Worm (Caenorhabditis elegans) whole organism, L3 larva: Measurements from ENCODE around the gene srh-92.

Source experiments
- R02D3.7 ChIP-seq: fragments of 150-350 bp; optimal IDR thresholded peaks from 2 replicates; lab custom pipeline; 2014; ENCODE audit warnings: missing biosample characterization, missing genetic modification characterization
- aly-2 ChIP-seq: fragments of 150-350 bp; optimal IDR thresholded peaks from 2 replicates; lab custom pipeline; 2014; ENCODE audit warnings: missing biosample characterization, missing genetic modification characterization
- ama-1 ChIP-seq: fragments of 150-350 bp; optimal IDR thresholded peaks from 2 replicates; lab custom pipeline; 2018
- ceh-82 ChIP-seq: fragments of 150-350 bp; optimal IDR thresholded peaks from 2 replicates; lab custom pipeline; 2014; ENCODE audit warnings: missing biosample characterization, missing genetic modification characterization
- ceh-9 ChIP-seq: sonication (generic microtip); optimal IDR thresholded peaks from 2 replicates; lab custom pipeline; 2018; ENCODE audit warnings: missing biosample characterization, missing genetic modification characterization
- daf-12 ChIP-seq: fragments of 150-350 bp; optimal IDR thresholded peaks from 2 replicates; lab custom pipeline; 2014; ENCODE audit warnings: missing biosample characterization, missing genetic modification reagents, missing genetic modification characterization
- elt-1 ChIP-seq: fragments of 150-350 bp; optimal IDR thresholded peaks from 2 replicates; lab custom pipeline; 2014; ENCODE audit warnings: missing biosample characterization, missing genetic modification characterization
- elt-2 ChIP-seq: sonication (generic microtip); optimal IDR thresholded peaks from 2 replicates; lab custom pipeline; 2016; ENCODE audit warnings: missing genetic modification reagents, mild to moderate bottlenecking, missing genetic modification characterization, missing compliant biosample characterization
- fkh-10 ChIP-seq: sonication (generic microtip); optimal IDR thresholded peaks from 2 replicates; lab custom pipeline; 2017; ENCODE audit warnings: missing biosample characterization, missing genetic modification reagents, missing genetic modification characterization
- fkh-2 ChIP-seq: fragments of 150-350 bp; optimal IDR thresholded peaks from 2 replicates; lab custom pipeline; 2014; ENCODE audit warnings: missing biosample characterization, missing genetic modification reagents, missing genetic modification characterization
- fos-1 ChIP-seq: fragments of 150-350 bp; optimal IDR thresholded peaks from 2 replicates; lab custom pipeline; 2014; ENCODE audit warnings: missing biosample characterization, missing genetic modification characterization
- hmg-11 ChIP-seq: sonication (generic microtip); optimal IDR thresholded peaks from 2 replicates; lab custom pipeline; 2016; ENCODE audit warnings: missing genetic modification characterization, missing compliant biosample characterization
- jun-1 ChIP-seq: fragments of 150-350 bp; optimal IDR thresholded peaks from 2 replicates; lab custom pipeline; 2014; ENCODE audit warnings: missing biosample characterization, missing genetic modification reagents, missing genetic modification characterization
- lin-15B ChIP-seq: fragments of 150-350 bp; optimal IDR thresholded peaks from 2 replicates; lab custom pipeline; 2014; ENCODE audit warnings: missing biosample characterization, missing genetic modification characterization
- lsy-12 ChIP-seq: sonication (generic microtip); optimal IDR thresholded peaks from 2 replicates; lab custom pipeline; 2016; ENCODE audit warnings: mild to moderate bottlenecking, missing genetic modification characterization, missing compliant biosample characterization
- mdl-1 ChIP-seq: fragments of 150-350 bp; optimal IDR thresholded peaks from 2 replicates; lab custom pipeline; 2014; ENCODE audit warnings: missing biosample characterization, missing genetic modification characterization
- mml-1 ChIP-seq: fragments of 150-350 bp; sonication (generic microtip); optimal IDR thresholded peaks from 3 replicates; lab custom pipeline; 2014; ENCODE audit warnings: missing biosample characterization, missing genetic modification characterization
- nhr-12 ChIP-seq: fragments of 150-350 bp; optimal IDR thresholded peaks from 2 replicates; lab custom pipeline; 2014; ENCODE audit warnings: missing biosample characterization, missing genetic modification characterization
- nhr-23 ChIP-seq: fragments of 150-350 bp; optimal IDR thresholded peaks from 2 replicates; lab custom pipeline; 2014; ENCODE audit warnings: missing biosample characterization, missing genetic modification reagents, missing genetic modification characterization
- nhr-237 ChIP-seq: fragments of 150-350 bp; optimal IDR thresholded peaks from 2 replicates; lab custom pipeline; 2014; ENCODE audit warnings: missing biosample characterization, missing genetic modification characterization
- nhr-25 ChIP-seq: sonication (generic microtip); optimal IDR thresholded peaks from 2 replicates; lab custom pipeline; 2017; ENCODE audit warnings: missing biosample characterization, missing genetic modification characterization
- nhr-28 ChIP-seq: fragments of 150-350 bp; optimal IDR thresholded peaks from 2 replicates; lab custom pipeline; 2014; ENCODE audit warnings: missing biosample characterization, missing genetic modification characterization
- nhr-43 ChIP-seq: sonication (generic microtip); optimal IDR thresholded peaks from 2 replicates; lab custom pipeline; 2016; ENCODE audit warnings: mild to moderate bottlenecking, missing genetic modification characterization, missing compliant biosample characterization; ENCODE audit not compliant: poor library complexity, severe bottlenecking
- nhr-67 ChIP-seq: fragments of 150-350 bp; optimal IDR thresholded peaks from 2 replicates; lab custom pipeline; 2014; ENCODE audit warnings: missing biosample characterization, missing genetic modification characterization
- pha-4 ChIP-seq: fragments of 150-350 bp; optimal IDR thresholded peaks from 2 replicates; lab custom pipeline; 2014; ENCODE audit warnings: missing biosample characterization, missing genetic modification reagents, missing genetic modification characterization
- sea-2 ChIP-seq: fragments of 150-350 bp; sonication (generic microtip); optimal IDR thresholded peaks from 4 replicates; lab custom pipeline; 2014; ENCODE audit warnings: missing biosample characterization, missing genetic modification reagents, missing genetic modification characterization
- skn-1 ChIP-seq: fragments of 150-350 bp; optimal IDR thresholded peaks from 2 replicates; lab custom pipeline; 2014; ENCODE audit warnings: missing biosample characterization, missing genetic modification characterization
- tbx-2 ChIP-seq: sonication (generic microtip); optimal IDR thresholded peaks from 2 replicates; lab custom pipeline; 2016; ENCODE audit warnings: mild to moderate bottlenecking, missing genetic modification characterization, missing compliant biosample characterization
- unc-62 ChIP-seq: fragments of 150-350 bp; sonication (generic microtip); optimal IDR thresholded peaks from 4 replicates; lab custom pipeline; 2014; ENCODE audit warnings: missing biosample characterization, missing genetic modification reagents, missing genetic modification characterization
- zag-1 ChIP-seq: fragments of 150-350 bp; optimal IDR thresholded peaks from 2 replicates; lab custom pipeline; 2014; ENCODE audit warnings: missing biosample characterization, missing genetic modification characterization
- ztf-11 ChIP-seq: fragments of 150-350 bp; optimal IDR thresholded peaks from 2 replicates; lab custom pipeline; 2014; ENCODE audit warnings: missing biosample characterization, missing genetic modification characterization

srh-92 gene

DNA sequence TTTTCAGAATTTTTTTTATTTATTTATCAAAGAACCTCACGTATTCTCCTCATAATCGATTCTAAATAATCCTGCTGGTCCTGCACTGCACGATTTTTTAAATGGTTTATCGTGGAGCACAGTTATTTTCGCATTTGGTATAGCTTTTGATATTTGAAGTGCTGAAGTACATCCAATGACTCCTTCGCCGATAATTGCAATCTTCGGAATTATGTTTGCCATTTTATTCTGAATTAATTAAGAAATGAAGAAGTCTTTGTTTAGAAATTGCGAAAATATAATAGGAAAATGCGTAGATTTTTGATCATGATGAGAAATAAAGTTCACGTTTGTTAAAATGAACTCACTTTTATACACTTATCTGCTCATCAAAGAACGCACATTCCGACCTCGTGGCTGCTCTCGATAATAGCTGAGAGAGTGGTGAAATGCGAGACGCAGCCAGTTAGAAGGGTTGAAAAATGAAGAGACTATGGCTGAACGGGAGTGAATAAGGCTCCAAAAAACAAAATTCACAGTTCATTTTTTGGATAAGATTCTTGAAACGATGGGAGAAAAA is 25.9 kb downstream of the srh-92 start (continued):
- TF ChIP-seq daf-12 (tag; lab: Kevin White, UChicago) (no peak), mml-1 (tag; lab: Kevin White, UChicago) (no peak), skn-1 (tag; lab: Kevin White, UChicago) (peak; percentile 62), nhr-43 (tag; lab: Kevin White, UChicago) (no peak), nhr-25 (tag; lab: Kevin White, UChicago) (no peak)

ce11 chrV:7432441-7433146 is 28.2 kb downstream of the srh-92 start:
- TF ChIP-seq elt-2 (tag; lab: Kevin White, UChicago) = peak; percentile 42
- TF ChIP-seq ceh-82 (tag; lab: Kevin White, UChicago) = no peak
- TF ChIP-seq nhr-23 = peak; percentile 6
- peak; percentile 76 for TF ChIP-seq ama-1
- TF ChIP-seq lsy-12 = peak; percentile 24
- no peak for TF ChIP-seq tbx-2 (tag; lab: Kevin White, UChicago)
- peak; percentile 70 for TF ChIP-seq nhr-43 (tag; lab: Kevin White, UChicago)
- TF ChIP-seq, all 47 proteins: peak for 5

ce11 chrV:7431016-7431415 is 29.8 kb downstream of the srh-92 start, which contains the start of gene srw-71:
Gene srw-71 (minus strand): TSS chrV:7431116.
- TF ChIP-seq nhr-43 (tag; lab: Kevin White, UChicago) (no peak), elt-2 (tag; lab: Kevin White, UChicago) (no peak), fos-1 (tag; lab: Kevin White, UChicago) (no peak), nhr-237 (no peak), elt-1 (tag; lab: Kevin White, UChicago) (no peak), nhr-23 (no peak)
- TF ChIP-seq, all 47 proteins: peak for 0

- TF ChIP-seq R02D3.7 = no peak
- TF ChIP-seq, all 47 proteins: peak for 0
Measured at ce11 chrV:7428880-7429279, 31.9 kb downstream of the srh-92 start, which contains the start of gene srw-69. Gene srw-69 (minus strand): TSS chrV:7428980.

DNA sequence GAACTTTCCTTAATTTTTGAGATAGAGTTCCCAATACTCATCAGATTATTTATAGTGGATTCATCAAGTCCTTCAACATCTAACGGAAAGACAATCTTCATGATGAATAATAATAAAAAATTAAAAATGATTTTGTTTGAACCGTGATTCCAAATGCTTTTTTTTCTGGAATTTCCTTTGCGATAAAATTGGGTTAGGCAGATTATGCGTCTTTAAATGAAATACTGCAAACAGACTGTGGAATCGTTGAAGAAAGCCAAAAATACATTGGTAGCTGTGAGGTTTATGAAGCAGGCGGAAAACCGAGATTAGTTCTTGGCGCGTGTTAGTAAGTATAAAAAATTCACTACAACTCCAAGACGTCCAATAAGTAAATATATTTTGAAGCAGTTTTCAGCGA is 34.2 kb downstream of the srh-92 start, which contains the start of gene srw-68:
srw-68 (minus strand) TSS at position 101 of the 400 bp plus-strand sequence.
- TF ChIP-seq unc-62 (GFP tag; lab: Kevin White, UChicago) = no peak
- no peak for TF ChIP-seq elt-1 (tag; lab: Kevin White, UChicago)
- no peak for TF ChIP-seq ama-1
- no peak for TF ChIP-seq aly-2 (tag; lab: Kevin White, UChicago)
- no peak for TF ChIP-seq ceh-9 (tag; lab: Kevin White, UChicago)
- no peak for TF ChIP-seq fkh-2 (tag; lab: Kevin White, UChicago)
- no peak for TF ChIP-seq fkh-10 (GFP tag; lab: Kevin White, UChicago)
- TF ChIP-seq nhr-67 = no peak
- TF ChIP-seq nhr-28 (tag; lab: Kevin White, UChicago) = no peak
- TF ChIP-seq zag-1 (tag; lab: Kevin White, UChicago) = no peak
- no peak for TF ChIP-seq lsy-12
- TF ChIP-seq jun-1 (tag; lab: Kevin White, UChicago) = no peak
- no peak for TF ChIP-seq hmg-11 (tag; lab: Kevin White, UChicago)
- TF ChIP-seq, all 47 proteins: peak for 0

DNA sequence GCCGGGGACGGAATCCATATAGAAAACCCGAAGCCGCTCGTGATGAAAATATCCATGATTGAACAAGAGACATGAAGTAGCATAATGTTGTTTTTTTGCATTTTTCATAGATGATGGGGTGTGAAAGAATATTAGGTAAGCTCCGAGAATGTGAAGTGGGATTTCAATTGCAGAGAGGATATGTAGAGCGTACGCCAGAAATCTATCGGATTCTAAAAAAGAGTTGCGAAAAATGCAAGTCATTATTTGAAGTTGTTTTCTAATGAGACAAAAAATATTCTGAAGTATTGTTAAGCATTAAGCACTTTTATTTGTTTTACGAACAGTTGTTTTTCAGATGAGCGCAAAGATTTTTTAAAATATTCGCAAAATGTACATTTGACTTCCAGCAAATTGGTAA is 36.5 kb downstream of the srh-92 start, which contains the start of gene F18E3.10:
F18E3.10 (minus strand) TSS at position 101 of the 400 bp plus-strand sequence.
- TF ChIP-seq zag-1 (tag; lab: Kevin White, UChicago) (no peak), mdl-1 (no peak), lin-15B (tag; lab: Kevin White, UChicago) (no peak), pha-4 (tag; lab: Kevin White, UChicago) (no peak), ztf-11 (tag; lab: Kevin White, UChicago) (no peak), skn-1 (tag; lab: Kevin White, UChicago) (no peak), fkh-2 (tag; lab: Kevin White, UChicago) (no peak), sea-2 (GFP tag; lab: Kevin White, UChicago) (no peak), nhr-12 (tag; lab: Kevin White, UChicago) (no peak)
- TF ChIP-seq, all 47 proteins: peak for 0
